Worm (Caenorhabditis elegans): ENCODE results near the gene rab-28.

DNA sequence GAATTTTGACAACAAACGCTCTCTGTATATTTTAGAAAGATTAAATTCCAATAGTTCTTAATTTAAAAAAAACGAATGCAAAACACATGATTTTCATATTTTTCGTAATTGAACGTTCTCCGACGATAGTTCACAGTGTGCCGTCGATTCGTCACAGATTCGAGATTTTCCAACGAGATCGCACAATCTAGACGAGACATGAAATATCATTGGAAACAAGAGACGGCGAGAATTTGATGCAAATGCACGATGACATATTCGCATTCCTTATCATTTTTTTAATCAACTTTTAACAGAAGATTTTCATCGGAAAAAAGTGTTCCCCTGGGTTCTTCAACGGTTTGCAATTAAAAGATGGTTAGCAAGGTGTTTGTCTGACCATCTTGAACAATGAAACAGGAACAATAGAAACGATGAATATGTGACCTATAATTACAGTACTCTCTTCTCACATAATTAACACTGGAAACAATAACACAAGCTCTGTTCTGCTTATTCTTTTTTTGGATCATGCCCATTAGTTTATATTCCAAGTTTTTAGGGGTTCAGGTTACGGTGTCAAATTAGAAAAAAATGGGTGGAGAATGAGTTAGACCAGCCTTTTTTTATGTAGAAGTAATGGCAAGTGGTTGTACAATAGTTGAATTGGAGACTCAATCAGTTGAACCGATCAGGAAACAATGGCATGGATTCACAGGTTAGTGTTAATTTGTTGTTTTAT, 11.2 kb downstream of the rab-28 start, which contains the start of gene Y11D7A.3:
- TF ChIP-seq snpc-4 (tag; optimal IDR thresholded peaks at IDR 0.05): no peak
- no peak for TF ChIP-seq ztf-11 (tag; optimal IDR thresholded peaks at IDR 0.05)
- no peak for TF ChIP-seq nhr-77 (tag; optimal IDR thresholded peaks at IDR 0.05)
- TF ChIP-seq mbf-1 (tag; optimal IDR thresholded peaks at IDR 0.05): no peak
- no peak for TF ChIP-seq elt-3 (tag; optimal IDR thresholded peaks at IDR 0.05)
- no peak for TF ChIP-seq nhr-12 (tag; optimal IDR thresholded peaks at IDR 0.05)
- TF ChIP-seq unc-62 (GFP tag; optimal IDR thresholded peaks at IDR 0.05): no peak
- TF ChIP-seq ztf-4 (tag; optimal IDR thresholded peaks at IDR 0.05): no peak
- TF ChIP-seq nhr-6 (tag; optimal IDR thresholded peaks at IDR 0.05): no peak
- no peak for TF ChIP-seq ama-1 (optimal IDR thresholded peaks at IDR 0.05)
- TF ChIP-seq egl-27 (tag; optimal IDR thresholded peaks at IDR 0.05): no peak
- no peak for TF ChIP-seq nhr-11 (tag; optimal IDR thresholded peaks at IDR 0.05)
- TF ChIP-seq dmd-4 (tag; optimal IDR thresholded peaks at IDR 0.05): no peak
- TF ChIP-seq alr-1 (tag; optimal IDR thresholded peaks at IDR 0.05): no peak
